Comparison of ENCODE assay signal across 5 fruit fly cellular contexts in the genomic region with DNA sequence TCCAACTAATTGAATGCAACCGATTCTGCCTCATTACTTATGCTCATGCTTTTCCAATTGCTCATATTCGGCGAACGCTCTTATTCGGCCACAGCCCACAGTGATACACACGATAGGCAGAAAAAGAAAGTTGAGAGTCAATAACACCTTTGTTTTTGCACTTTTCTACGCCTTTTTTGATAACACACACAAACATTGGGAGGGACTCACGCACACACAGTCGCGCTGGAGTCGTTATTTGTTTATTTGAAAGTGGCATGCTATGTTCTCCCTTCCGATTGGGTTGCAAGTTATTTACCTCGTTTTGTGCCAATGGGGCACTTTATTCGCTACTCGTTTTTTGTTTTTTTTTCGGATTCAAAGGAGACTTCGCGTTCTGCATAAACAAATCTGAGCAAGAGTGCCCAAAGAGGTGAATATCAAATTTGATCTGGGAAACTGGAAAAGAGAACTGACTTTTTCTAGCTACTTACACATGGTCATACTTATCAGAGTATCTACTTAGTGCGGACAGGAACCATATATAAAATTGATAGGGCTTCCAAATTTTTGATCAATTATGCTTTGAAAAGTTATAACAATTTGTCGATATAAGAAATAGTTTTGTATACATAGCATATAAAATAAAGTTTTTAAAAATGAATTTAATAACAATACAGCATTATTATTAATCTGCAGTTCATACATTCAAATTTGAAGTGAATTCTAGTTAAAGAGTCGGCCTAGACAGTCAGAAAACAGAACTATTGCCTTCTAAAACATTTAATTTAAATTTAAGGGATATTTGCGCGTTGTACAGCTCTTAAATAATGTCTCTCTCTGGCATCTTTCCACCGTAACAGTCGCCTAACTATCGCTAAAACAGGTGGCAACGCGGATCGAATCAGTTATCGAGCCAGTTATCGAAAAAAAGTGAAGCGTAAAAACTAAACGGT.
TF ChIP-seq lines count a peak whose summit lies in the region.

A gene (minus strand): TSS at position 429 of the 935 bp plus-strand sequence.
A gene (plus strand): TSS at position 896 of the 935 bp plus-strand sequence.

- TF ChIP-seq CTCF in whole organism, embryonic (GFP tag; optimal IDR thresholded peaks at IDR 0.05; lab: Kevin White, UChicago), result peak; percentile 26

TF ChIP-seq in whole organism, adult, 20 proteins besides CTCF, POLR2A, EP300 and RAD21 (continues in another document):
- no peak for TF ChIP-seq CG33017 (tag; optimal IDR thresholded peaks at IDR 0.05; lab: Kevin White, UChicago)
- no peak for TF ChIP-seq pad (GFP tag; optimal IDR thresholded peaks at IDR 0.05; lab: Kevin White, UChicago)
- no peak for TF ChIP-seq CG7101 (tag; optimal IDR thresholded peaks at IDR 0.05; lab: Kevin White, UChicago)
- no peak for TF ChIP-seq CG5204 (GFP tag; optimal IDR thresholded peaks at IDR 0.05; lab: Kevin White, UChicago)
- TF ChIP-seq cnc (optimal IDR thresholded peaks at IDR 0.05; lab: Kevin White, UChicago), result no peak
- TF ChIP-seq CG7045 (GFP tag; optimal IDR thresholded peaks at IDR 0.05; lab: Kevin White, UChicago), result no peak
- TF ChIP-seq Hr96 (GFP tag; optimal IDR thresholded peaks at IDR 0.05; lab: Kevin White, UChicago), result peak; percentile 35
- no peak for TF ChIP-seq CG14711 (tag; optimal IDR thresholded peaks at IDR 0.05; lab: Kevin White, UChicago)
- TF ChIP-seq CG1620 (GFP tag; optimal IDR thresholded peaks at IDR 0.05; lab: Kevin White, UChicago), result peak; percentile 14
- no peak for TF ChIP-seq CG12768 (GFP tag; optimal IDR thresholded peaks at IDR 0.05; lab: Kevin White, UChicago)
- no peak for TF ChIP-seq cic (GFP tag; optimal IDR thresholded peaks at IDR 0.05; lab: Kevin White, UChicago)
- no peak for TF ChIP-seq CG11617 (GFP tag; optimal IDR thresholded peaks at IDR 0.05; lab: Kevin White, UChicago)
- TF ChIP-seq Mnt (GFP tag; optimal IDR thresholded peaks at IDR 0.05; lab: Kevin White, UChicago), result no peak
- TF ChIP-seq tj (GFP tag; optimal IDR thresholded peaks at IDR 0.05; lab: Kevin White, UChicago), result no peak
- TF ChIP-seq ovo (GFP tag; optimal IDR thresholded peaks at IDR 0.05; lab: Kevin White, UChicago), result peak; percentile 66
- no peak for TF ChIP-seq bab1 (GFP tag; optimal IDR thresholded peaks at IDR 0.05; lab: Kevin White, UChicago)

TF ChIP-seq in whole organism, embryonic, 481 proteins besides CTCF, POLR2A, EP300 and RAD21 (continues in another document):
- TF ChIP-seq zen2 (GFP tag; IDR thresholded peaks at IDR 0.05; lab: Robert Waterston, UW; ENCODE audit: partially characterized antibody) (no peak), CG11696 (GFP tag; IDR thresholded peaks at IDR 0.05; lab: Robert Waterston, UW) (no peak), pan (optimal IDR thresholded peaks at IDR 0.05; lab: Kevin White, UChicago) (no peak), pan (GFP tag; optimal IDR thresholded peaks at IDR 0.05 in 1 of 2, IDR thresholded peaks at IDR 0.05 in 1 of 2) (no peak), CG31365 (tag; optimal IDR thresholded peaks at IDR 0.05; lab: Kevin White, UChicago) (no peak), ash1 (GFP tag; optimal IDR thresholded peaks at IDR 0.05; lab: Kevin White, UChicago) (no peak), CG3847 (GFP tag; IDR thresholded peaks at IDR 0.05; lab: Robert Waterston, UW) (peak; percentile 33; the same call in 1 of the 2 replicates), Poxn (GFP tag; IDR thresholded peaks at IDR 0.05; lab: Robert Waterston, UW) (no peak), HmgD (GFP tag; optimal IDR thresholded peaks at IDR 0.05; lab: Kevin White, UChicago) (no peak), CG15479 (GFP tag; optimal IDR thresholded peaks at IDR 0.05; lab: Kevin White, UChicago) (no peak), CG12769 (tag; optimal IDR thresholded peaks at IDR 0.05; lab: Kevin White, UChicago) (no peak), Atf3 (GFP tag; optimal IDR thresholded peaks at IDR 0.05; lab: Kevin White, UChicago) (no peak), CG8359 (GFP tag; optimal IDR thresholded peaks at IDR 0.05; lab: Kevin White, UChicago; ENCODE audit: borderline replicate concordance) (no peak), CG18764 (GFP tag; optimal IDR thresholded peaks at IDR 0.05; lab: Kevin White, UChicago) (no peak), Lpt (GFP tag; optimal IDR thresholded peaks at IDR 0.05; lab: Kevin White, UChicago) (no peak), CG10565 (GFP tag; optimal IDR thresholded peaks at IDR 0.05; lab: Kevin White, UChicago) (no peak)

TF ChIP-seq in whole organism, prepupa, 60 proteins besides CTCF, POLR2A, EP300 and RAD21 (continues in another document):
- TF ChIP-seq esn (GFP tag; optimal IDR thresholded peaks at IDR 0.05; lab: Kevin White, UChicago), result no peak
- peak; percentile 6 to 10 for TF ChIP-seq ss (GFP tag; optimal IDR thresholded peaks at IDR 0.05; lab: Kevin White, UChicago)
- no peak for TF ChIP-seq CG4318 (GFP tag; optimal IDR thresholded peaks at IDR 0.05; lab: Kevin White, UChicago)
- peak; percentile 35 for TF ChIP-seq Blimp-1 (GFP tag; optimal IDR thresholded peaks at IDR 0.05; lab: Kevin White, UChicago)
- TF ChIP-seq Eip75B (GFP tag; optimal IDR thresholded peaks at IDR 0.05; lab: Kevin White, UChicago), result no peak
- TF ChIP-seq cyc (GFP tag; optimal IDR thresholded peaks at IDR 0.05; lab: Kevin White, UChicago), result peak; percentile 33
- no peak for TF ChIP-seq Sox102F (GFP tag; optimal IDR thresholded peaks at IDR 0.05; lab: Kevin White, UChicago)
- TF ChIP-seq eg (GFP tag; IDR thresholded peaks at IDR 0.05; lab: Robert Waterston, UW), result peak; percentile 37; the same call in 1 of the 3 replicates
- peak; percentile 24 for TF ChIP-seq Hr39 (GFP tag; optimal IDR thresholded peaks at IDR 0.05; lab: Kevin White, UChicago)
- no peak for TF ChIP-seq OdsH (GFP tag; optimal IDR thresholded peaks at IDR 0.05; lab: Kevin White, UChicago)
- peak; percentile 23 for TF ChIP-seq CG9139 (GFP tag; optimal IDR thresholded peaks at IDR 0.05; lab: Kevin White, UChicago)
- TF ChIP-seq CG10631 (GFP tag; optimal IDR thresholded peaks at IDR 0.05; lab: Kevin White, UChicago), result peak; percentile 10
- TF ChIP-seq Gug (GFP tag; IDR thresholded peaks at IDR 0.05; lab: Robert Waterston, UW), result no peak
- TF ChIP-seq CG6276 (GFP tag; optimal IDR thresholded peaks at IDR 0.05; lab: Kevin White, UChicago), result peak; percentile 1
- peak; percentile 29 for TF ChIP-seq Smox (GFP tag; optimal IDR thresholded peaks at IDR 0.05; lab: Kevin White, UChicago)
- TF ChIP-seq CG15336 (GFP tag; IDR thresholded peaks at IDR 0.05; lab: Robert Waterston, UW), result peak; percentile 32; the same call in 1 of the 2 replicates

TF ChIP-seq in whole organism, pupa, 21 proteins besides CTCF, POLR2A, EP300 and RAD21:
- TF ChIP-seq CG4496 (GFP tag; IDR thresholded peaks at IDR 0.05; lab: Robert Waterston, UW) (no peak), CG8159 (tag; optimal IDR thresholded peaks at IDR 0.05; lab: Kevin White, UChicago) (peak; percentile 31)
TF ChIP-seq in whole organism, pupa: peak in this region for 1.

TF ChIP-seq in whole organism, wandering third instar larva, 38 proteins besides CTCF, POLR2A, EP300 and RAD21:
- no peak for TF ChIP-seq h (GFP tag; optimal IDR thresholded peaks at IDR 0.05; lab: Kevin White, UChicago)
- peak; percentile 6 for TF ChIP-seq sv (GFP tag; optimal IDR thresholded peaks at IDR 0.05; lab: Kevin White, UChicago)
- TF ChIP-seq Mio (GFP tag; optimal IDR thresholded peaks at IDR 0.05; lab: Kevin White, UChicago), result no peak
- TF ChIP-seq lola (GFP tag; optimal IDR thresholded peaks at IDR 0.05; lab: Kevin White, UChicago), result no peak
- no peak for TF ChIP-seq Abd-B (GFP tag; optimal IDR thresholded peaks at IDR 0.05; lab: Kevin White, UChicago)
- TF ChIP-seq Jra (GFP tag; optimal IDR thresholded peaks at IDR 0.05; lab: Kevin White, UChicago), result no peak
- peak; percentile 14 for TF ChIP-seq brk (GFP tag; optimal IDR thresholded peaks at IDR 0.05; lab: Kevin White, UChicago)
- peak in 1 of 2 experiments; percentile 1 for TF ChIP-seq foxo (GFP tag; optimal IDR thresholded peaks at IDR 0.05; lab: Kevin White, UChicago)
- no peak for TF ChIP-seq Dfd (GFP tag; optimal IDR thresholded peaks at IDR 0.05; lab: Kevin White, UChicago)
- TF ChIP-seq tai (GFP tag; optimal IDR thresholded peaks at IDR 0.05; lab: Kevin White, UChicago), result peak; percentile 17
- no peak for TF ChIP-seq dmrt93B (GFP tag; optimal IDR thresholded peaks at IDR 0.05; lab: Kevin White, UChicago)
- TF ChIP-seq br (GFP tag; optimal IDR thresholded peaks at IDR 0.05; lab: Kevin White, UChicago), result no peak
- TF ChIP-seq Hr78 (GFP tag; optimal IDR thresholded peaks at IDR 0.05; lab: Kevin White, UChicago), result no peak
- TF ChIP-seq Myc (optimal IDR thresholded peaks at IDR 0.05; lab: Kevin White, UChicago), result peak; percentile 27
- no peak for TF ChIP-seq Rel (GFP tag; optimal IDR thresholded peaks at IDR 0.05; lab: Kevin White, UChicago)
- TF ChIP-seq Rel (tag; optimal IDR thresholded peaks at IDR 0.05; lab: Kevin White, UChicago), result no peak
- TF ChIP-seq Hnf4 (GFP tag; optimal IDR thresholded peaks at IDR 0.05; lab: Kevin White, UChicago), result peak; percentile 3
- peak; percentile 37 for TF ChIP-seq HLH106 (tag; optimal IDR thresholded peaks at IDR 0.05; lab: Kevin White, UChicago)
- no peak for TF ChIP-seq usp (GFP tag; optimal IDR thresholded peaks at IDR 0.05; lab: Kevin White, UChicago)
